Worm (Caenorhabditis elegans): ENCODE data around the gene nmgp-1.

DNA sequence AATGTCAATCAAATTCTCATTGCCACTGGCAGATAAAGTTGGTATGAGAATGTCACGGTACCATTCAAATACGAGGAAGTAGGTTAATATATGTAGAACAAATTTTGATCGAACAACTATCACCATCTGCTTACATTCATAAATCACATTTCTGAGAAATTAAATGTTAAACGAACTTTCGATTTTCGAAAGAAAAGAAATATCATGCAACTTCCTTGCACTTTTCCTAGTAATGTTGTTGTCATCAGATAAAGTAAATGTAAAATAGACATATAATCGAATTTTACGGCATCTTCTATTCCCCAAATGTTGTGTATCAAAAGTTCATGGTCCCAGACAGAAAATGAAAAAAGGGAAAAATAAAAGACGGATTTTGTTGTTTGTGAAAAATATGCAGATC is 50.8 kb downstream of the nmgp-1 start:
- no peak for TF ChIP-seq med-1 (GFP tag; optimal IDR thresholded peaks at IDR 0.05; ENCODE audit: insufficient read depth)
- no peak for TF ChIP-seq ref-1 (GFP tag; conservative IDR thresholded peaks at IDR 0.05)
- TF ChIP-seq ztf-23 (GFP tag; IDR thresholded peaks at IDR 0.05): no peak
- TF ChIP-seq flt-1 (GFP tag; IDR thresholded peaks at IDR 0.05): no peak
- no peak for TF ChIP-seq ztf-29 (GFP tag; IDR thresholded peaks at IDR 0.05)
- no peak for TF ChIP-seq T22C8.4 (GFP tag; IDR thresholded peaks at IDR 0.05)
- TF ChIP-seq tab-1 (GFP tag; IDR thresholded peaks at IDR 0.05): no peak
- no peak for TF ChIP-seq klf-2 (GFP tag; conservative IDR thresholded peaks at IDR 0.05)
- TF ChIP-seq cog-1 (tag; optimal IDR thresholded peaks at IDR 0.05): no peak

Measured in whole organism, midembryonic.